Fruit fly (Drosophila melanogaster) whole organism, embryonic: Measurements from ENCODE around the gene miple2.

Experiments
- CG10366 ChIP-seq: fragments of 200-800 bp; sonication (Bioruptor generic); IDR thresholded peaks from 2 replicates; pipeline ENCODE4 v1.3.6; 2022; ENCODE audit warnings: missing biosample characterization, missing genetic modification characterization
- CG11723 ChIP-seq: fragments of 200-800 bp; sonication (Bioruptor generic); optimal IDR thresholded peaks from 2 replicates; lab custom pipeline; 2017; ENCODE audit warnings: missing biosample characterization, mild to moderate bottlenecking, missing genetic modification characterization
- CG12299 ChIP-seq: fragments of 200-800 bp; sonication (Bioruptor generic); optimal IDR thresholded peaks from 2 replicates; lab custom pipeline; 2018; ENCODE audit warnings: missing biosample characterization, mild to moderate bottlenecking, missing genetic modification characterization
- CG12391 ChIP-seq: fragments of 200-800 bp; sonication (Bioruptor generic); optimal IDR thresholded peaks from 3 replicates; lab custom pipeline; 2018; ENCODE audit warnings: missing biosample characterization, mild to moderate bottlenecking, missing genetic modification characterization, moderate library complexity
- CG13123 ChIP-seq: fragments of 200-800 bp; sonication (Bioruptor generic); optimal IDR thresholded peaks from 2 replicates; lab custom pipeline; 2016; ENCODE audit warnings: missing biosample characterization, missing genetic modification characterization
- CG13424 ChIP-seq: fragments of 200-800 bp; sonication (Bioruptor generic); optimal IDR thresholded peaks from 2 replicates; lab custom pipeline; 2019; ENCODE audit warnings: missing biosample characterization, mild to moderate bottlenecking, missing genetic modification characterization, moderate library complexity
- CG14050 ChIP-seq: fragments of 200-800 bp; sonication (Bioruptor generic); IDR thresholded peaks from 3 replicates; pipeline ENCODE4 v1.3.6; 2022; ENCODE audit warnings: missing biosample characterization, missing genetic modification characterization
- CG14667 ChIP-seq: fragments of 200-800 bp; sonication (Bioruptor generic); IDR thresholded peaks from 2 replicates; pipeline ENCODE4 v1.3.6; 2022; ENCODE audit warnings: missing biosample characterization, missing genetic modification characterization
- CG15011 ChIP-seq: fragments of 200-800 bp; sonication (Bioruptor generic); optimal IDR thresholded peaks from 3 replicates; lab custom pipeline; 2018; ENCODE audit warnings: missing biosample characterization, mild to moderate bottlenecking, missing genetic modification characterization
- CG15514 ChIP-seq: fragments of 200-800 bp; sonication (Bioruptor generic); optimal IDR thresholded peaks from 3 replicates; lab custom pipeline; 2017; ENCODE audit warnings: missing biosample characterization, missing genetic modification characterization, mild to moderate bottlenecking, moderate library complexity, missing genetic modification reagents
- CG17328 ChIP-seq: fragments of 200-800 bp; sonication (Bioruptor generic); IDR thresholded peaks from 2 replicates; pipeline ENCODE4 v1.3.6; 2022; ENCODE audit warnings: missing biosample characterization, missing genetic modification characterization
- CG32767 ChIP-seq: fragments of 200-800 bp; sonication (Bioruptor generic); IDR thresholded peaks from 2 replicates; pipeline ENCODE4 v1.3.6; 2022; ENCODE audit warnings: missing biosample characterization, missing genetic modification characterization
- CG34376 ChIP-seq: fragments of 200-800 bp; sonication (Bioruptor generic); optimal IDR thresholded peaks from 2 replicates; lab custom pipeline; 2018; ENCODE audit warnings: missing biosample characterization, mild to moderate bottlenecking, missing genetic modification characterization
- CG6654 ChIP-seq: fragments of 200-800 bp; sonication (Bioruptor generic); optimal IDR thresholded peaks from 2 replicates; lab custom pipeline; 2017; ENCODE audit warnings: missing biosample characterization, mild to moderate bottlenecking, missing genetic modification characterization
- CG7271 ChIP-seq: fragments of 200-800 bp; sonication (Bioruptor generic); optimal IDR thresholded peaks from 2 replicates; lab custom pipeline; 2018; ENCODE audit warnings: missing biosample characterization, mild to moderate bottlenecking, missing genetic modification characterization, moderate library complexity
- Elba2 ChIP-seq: fragments of 200-800 bp; sonication (Bioruptor generic); optimal IDR thresholded peaks from 3 replicates; lab custom pipeline; 2016; ENCODE audit warnings: missing biosample characterization, missing genetic modification characterization
- HLH54F ChIP-seq: fragments of 200-800 bp; sonication (Bioruptor generic); optimal IDR thresholded peaks from 3 replicates; lab custom pipeline; 2016; ENCODE audit warnings: missing biosample characterization, missing genetic modification characterization
- Kr ChIP-seq: fragments of 200-800 bp; sonication (Bioruptor generic); optimal IDR thresholded peaks from 2 replicates; lab custom pipeline; 2017; ENCODE audit warnings: missing biosample characterization, mild to moderate bottlenecking, missing genetic modification characterization
- Lpt ChIP-seq: fragments of >200 bp; optimal IDR thresholded peaks from 2 replicates; lab custom pipeline; 2018; ENCODE audit warnings: missing biosample characterization, missing genetic modification characterization
- MTF-1 ChIP-seq: fragments of 200-800 bp; sonication (Bioruptor generic); optimal IDR thresholded peaks from 2 replicates; lab custom pipeline; 2018; ENCODE audit warnings: missing biosample characterization, mild to moderate bottlenecking, missing genetic modification characterization, borderline replicate concordance
- Myb ChIP-seq: fragments of 200-800 bp; sonication (Bioruptor generic); optimal IDR thresholded peaks from 2 replicates; lab custom pipeline; 2016; ENCODE audit warnings: missing biosample characterization, missing genetic modification characterization
- Nf-YA ChIP-seq: fragments of 200-800 bp; sonication (Bioruptor generic); IDR thresholded peaks from 2 replicates; pipeline ENCODE4 v1.3.6; 2022; ENCODE audit warnings: missing biosample characterization, missing genetic modification characterization
- NfI ChIP-seq: fragments of 200-800 bp; sonication (Bioruptor generic); optimal IDR thresholded peaks from 3 replicates; lab custom pipeline; 2018; ENCODE audit warnings: missing biosample characterization, mild to moderate bottlenecking, missing genetic modification characterization, moderate library complexity
- Pdp1 ChIP-seq, 2 experiments: fragments of 200-800 bp; sonication (Bioruptor generic); optimal IDR thresholded peaks; 3 replicates each; lab custom pipeline; 2016; ENCODE audit warnings: missing biosample characterization in 2 of 2, missing genetic modification characterization in 2 of 2, mild to moderate bottlenecking in 1 of 2, moderate library complexity in 1 of 2
- Sox100B ChIP-seq: fragments of 200-800 bp; sonication (Bioruptor generic); optimal IDR thresholded peaks from 3 replicates; lab custom pipeline; 2018; ENCODE audit warnings: missing biosample characterization, mild to moderate bottlenecking, missing genetic modification characterization
- Sry-β ChIP-seq: fragments of 200-800 bp; sonication (Bioruptor generic); optimal IDR thresholded peaks from 2 replicates; lab custom pipeline; 2018; ENCODE audit warnings: missing biosample characterization, mild to moderate bottlenecking, missing genetic modification characterization, moderate library complexity
- ash1 ChIP-seq: fragments of 200-800 bp; sonication (Bioruptor generic); optimal IDR thresholded peaks from 2 replicates; lab custom pipeline; 2018; ENCODE audit warnings: missing biosample characterization, mild to moderate bottlenecking, missing genetic modification characterization
- croc ChIP-seq: fragments of 200-800 bp; sonication (Bioruptor generic); conservative IDR thresholded peaks from 3 replicates; pipeline ENCODE4 v1.3.6; 2022; ENCODE audit warnings: missing biosample characterization, missing genetic modification characterization
- eve ChIP-seq, 2 experiments: fragments of >200 bp; optimal IDR thresholded peaks; 2 replicates each; lab custom pipeline; 2017; ENCODE audit warnings: missing biosample characterization in 2 of 2, missing genetic modification characterization in 2 of 2
- knrl ChIP-seq: fragments of 200-800 bp; sonication (Bioruptor generic); IDR thresholded peaks from 3 replicates; pipeline ENCODE4 v1.3.6; 2022; ENCODE audit warnings: missing biosample characterization, missing genetic modification characterization; ENCODE audit not compliant: partially characterized antibody
- lbe ChIP-seq: fragments of 200-800 bp; sonication (Bioruptor generic); optimal IDR thresholded peaks from 2 replicates; lab custom pipeline; 2016; ENCODE audit warnings: missing biosample characterization, mild to moderate bottlenecking, missing genetic modification characterization
- mam ChIP-seq: fragments of 200-800 bp; sonication (Bioruptor generic); optimal IDR thresholded peaks from 3 replicates; lab custom pipeline; 2016; ENCODE audit warnings: missing biosample characterization, missing genetic modification characterization
- odd ChIP-seq: fragments of 200-800 bp; sonication (Bioruptor generic); optimal IDR thresholded peaks from 2 replicates; lab custom pipeline; 2017; ENCODE audit warnings: missing biosample characterization, mild to moderate bottlenecking, missing genetic modification characterization
- p53 ChIP-seq: fragments of 200-800 bp; sonication (Bioruptor generic); optimal IDR thresholded peaks from 2 replicates; lab custom pipeline; 2016; ENCODE audit warnings: missing biosample characterization, missing genetic modification characterization
- row ChIP-seq: fragments of 200-800 bp; sonication (Bioruptor generic); IDR thresholded peaks from 3 replicates; pipeline ENCODE4 v1.3.6; 2022; ENCODE audit warnings: missing biosample characterization, missing genetic modification characterization
- slp2 ChIP-seq: fragments of 200-800 bp; sonication (Bioruptor generic); optimal IDR thresholded peaks from 2 replicates; lab custom pipeline; 2016; ENCODE audit warnings: missing biosample characterization, missing genetic modification characterization
- tap ChIP-seq: fragments of 200-800 bp; optimal IDR thresholded peaks from 3 replicates; lab custom pipeline; 2019; ENCODE audit warnings: missing biosample characterization, mild to moderate bottlenecking, missing genetic modification characterization, moderate library complexity
- vnd ChIP-seq: fragments of 200-800 bp; sonication (Bioruptor generic); IDR thresholded peaks from 3 replicates; pipeline ENCODE4 v1.3.6; 2022; ENCODE audit warnings: missing biosample characterization, missing genetic modification characterization; ENCODE audit not compliant: partially characterized antibody
- yki ChIP-seq: fragments of >200 bp; optimal IDR thresholded peaks from 3 replicates; lab custom pipeline; 2018
- zfh2 ChIP-seq: fragments of 200-800 bp; sonication (Bioruptor generic); optimal IDR thresholded peaks from 2 replicates; lab custom pipeline; 2016; ENCODE audit warnings: missing biosample characterization, missing genetic modification characterization

miple2 gene

dm6 chr3L:225120-225519, 45.9 kb upstream of the miple2 start (continued):
- no peak for TF ChIP-seq ash1
- TF ChIP-seq p53 (GFP tag; lab: Kevin White, UChicago) = peak; percentile 69
- no peak for TF ChIP-seq Myb (GFP tag; lab: Kevin White, UChicago)
- no peak for TF ChIP-seq Sry-β (GFP tag; lab: Kevin White, UChicago)
- no peak for TF ChIP-seq CG13123 (GFP tag; lab: Kevin White, UChicago)
- peak; percentile 13 for TF ChIP-seq CG12299 (tag; lab: Kevin White, UChicago)
- peak in 1 of 2 experiments; percentile 91 for TF ChIP-seq Pdp1 (GFP tag; optimal IDR thresholded peaks at IDR 0.05; lab: Kevin White, UChicago)
- no peak for TF ChIP-seq knrl (GFP tag; lab: Robert Waterston, UW)
- TF ChIP-seq HLH54F = no peak
- TF ChIP-seq Nf-YA (GFP tag; lab: Robert Waterston, UW) = 0 out of 2 replicates have a peak, but pooled peaks have one; percentile 33
- peak; percentile 92 for TF ChIP-seq CG32767 (GFP tag; lab: Robert Waterston, UW)
- TF ChIP-seq, all 482 proteins: peak for 15

dm6 chr3L:231504-231903, 39.5 kb upstream of the miple2 start, which contains the start of gene CG42846:
TSS of gene CG42846 (minus strand) at chr3L:231604.
- TF ChIP-seq lbe (GFP tag; lab: Kevin White, UChicago) (peak; percentile 18), CG34376 (GFP tag; lab: Kevin White, UChicago) (peak; percentile 12), zfh2 (no peak), CG10366 (no peak)

DNA sequence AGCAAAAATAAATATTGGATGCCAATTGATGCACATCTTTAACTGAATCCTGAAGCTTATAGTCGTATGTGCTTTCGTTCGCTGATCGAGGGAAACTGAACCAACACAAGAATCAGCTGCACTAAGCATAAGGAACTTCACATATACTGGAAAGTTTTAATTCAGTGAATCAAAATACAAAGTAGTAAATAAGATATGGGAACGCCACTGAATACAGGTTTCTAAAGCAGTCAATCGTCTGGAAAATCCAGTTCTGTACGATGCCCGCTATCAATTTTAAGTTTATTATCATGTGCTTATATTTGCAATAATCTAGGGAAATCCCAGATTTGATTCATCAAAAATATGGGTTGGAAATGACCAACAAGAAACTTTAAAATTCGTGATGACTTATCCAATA, 38.7 kb upstream of the miple2 start, which contains the start of gene CG34454:
CG34454 (minus strand) TSS at position 84 of the 400 bp plus-strand sequence.
- TF ChIP-seq vnd (GFP tag; lab: Robert Waterston, UW) = no peak
- no peak for TF ChIP-seq Pdp1 (GFP tag; optimal IDR thresholded peaks at IDR 0.05; lab: Kevin White, UChicago)
- TF ChIP-seq CG15011 (GFP tag; lab: Kevin White, UChicago) = no peak
- TF ChIP-seq CG7271 = no peak
- no peak for TF ChIP-seq Sox100B
- no peak for TF ChIP-seq CG14667 (GFP tag; lab: Robert Waterston, UW)
- no peak for TF ChIP-seq Lpt (GFP tag; lab: Kevin White, UChicago)
- no peak for TF ChIP-seq row
- no peak for TF ChIP-seq NfI
- no peak for TF ChIP-seq odd
- no peak for TF ChIP-seq CG17328 (GFP tag; lab: Robert Waterston, UW)
- no peak for TF ChIP-seq CG13424 (tag; lab: Kevin White, UChicago)
- no peak for TF ChIP-seq Kr
- TF ChIP-seq CG11723 (GFP tag; lab: Kevin White, UChicago) = no peak
- no peak for TF ChIP-seq croc (GFP tag; lab: Robert Waterston, UW)
- TF ChIP-seq MTF-1 (GFP tag; lab: Kevin White, UChicago) = no peak
- no peak for TF ChIP-seq CG15514 (GFP tag; lab: Kevin White, UChicago)
- no peak for TF ChIP-seq CG12391 (tag; lab: Kevin White, UChicago)
- TF ChIP-seq, all 482 proteins: peak for 0

- no peak for TF ChIP-seq CG14050 (GFP tag; lab: Robert Waterston, UW)
- TF ChIP-seq Elba2 = no peak
- no peak for TF ChIP-seq yki
- TF ChIP-seq tap (tag; lab: Kevin White, UChicago) = no peak
- no peak for TF ChIP-seq CG6654
- peak in 1 of 2 experiments; percentile 33 for TF ChIP-seq eve (GFP tag; optimal IDR thresholded peaks at IDR 0.05; lab: Kevin White, UChicago)
- TF ChIP-seq slp2 (GFP tag; lab: Kevin White, UChicago) = no peak
- no peak for TF ChIP-seq mam
These were observed 37.7 kb upstream of the miple2 start, which contains the start of gene CG34453 for dm6 chr3L:233251-233650. TSS of gene CG34453 (minus strand) at chr3L:233351.
